Fruit fly (Drosophila melanogaster): ENCODE results near the gene CheA84a.

CheA84a gene

DNA sequence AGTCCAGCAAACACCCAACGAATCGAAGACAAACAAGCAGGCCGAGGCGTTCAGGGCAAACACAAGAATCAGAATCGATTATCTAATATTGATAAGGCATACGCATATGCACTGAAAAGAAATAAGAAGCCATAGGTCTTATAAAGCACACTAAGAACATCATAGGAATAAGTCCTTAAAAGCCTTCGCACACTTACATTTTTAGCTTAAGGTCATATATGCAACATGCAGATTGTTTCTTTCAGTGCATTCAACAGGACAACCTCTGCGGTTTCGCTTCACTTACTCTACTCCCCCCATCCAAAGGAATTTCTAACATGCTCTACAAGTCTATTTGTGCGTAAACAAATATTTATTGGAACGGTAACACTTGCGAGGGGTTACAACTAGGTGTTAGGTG, 8.0 kb upstream of the CheA84a start (continued):
- no peak for TF ChIP-seq Oaz (GFP tag; IDR thresholded peaks at IDR 0.05)
- TF ChIP-seq CG31441 (GFP tag; IDR thresholded peaks at IDR 0.05), result peak; percentile 64
- no peak for TF ChIP-seq insv (GFP tag; optimal IDR thresholded peaks at IDR 0.05)
- no peak for TF ChIP-seq unc-4 (GFP tag; IDR thresholded peaks at IDR 0.05; ENCODE audit: partially characterized antibody)
- no peak for TF ChIP-seq Fer2 (tag; optimal IDR thresholded peaks at IDR 0.05)
- no peak for TF ChIP-seq slou (GFP tag; optimal IDR thresholded peaks at IDR 0.05)
- 0 out of 2 replicates have a peak, but pooled peaks have one; percentile 15 for TF ChIP-seq danr (GFP tag; IDR thresholded peaks at IDR 0.05)
- peak; percentile 58 to 75 for TF ChIP-seq Pdp1 (GFP tag; optimal IDR thresholded peaks at IDR 0.05)
- TF ChIP-seq CG15011 (GFP tag; optimal IDR thresholded peaks at IDR 0.05), result no peak
- TF ChIP-seq CG4404 (GFP tag; IDR thresholded peaks at IDR 0.05), result peak; percentile 64
- TF ChIP-seq Atf-2 (GFP tag; optimal IDR thresholded peaks at IDR 0.05), result peak; percentile 60
- no peak for TF ChIP-seq kah (GFP tag; optimal IDR thresholded peaks at IDR 0.05)
- TF ChIP-seq CG9876 (GFP tag; optimal IDR thresholded peaks at IDR 0.05), result no peak
- peak; percentile 70 for TF ChIP-seq phol (tag; optimal IDR thresholded peaks at IDR 0.05)
- peak; percentile 54 for TF ChIP-seq TFAM (GFP tag; optimal IDR thresholded peaks at IDR 0.05)
- TF ChIP-seq sens-2 (GFP tag; IDR thresholded peaks at IDR 0.05), result peak; percentile 67
- peak; percentile 91 for TF ChIP-seq Med (GFP tag)
- peak; percentile 71 for TF ChIP-seq CG8924 (tag; optimal IDR thresholded peaks at IDR 0.05)
- peak; percentile 46 for TF ChIP-seq tio (GFP tag; optimal IDR thresholded peaks at IDR 0.05)
- TF ChIP-seq Sox100B (GFP tag; optimal IDR thresholded peaks at IDR 0.05), result peak; percentile 14
- no peak for TF ChIP-seq CG2129 (GFP tag; IDR thresholded peaks at IDR 0.05; ENCODE audit: partially characterized antibody)
- peak; percentile 32 for TF ChIP-seq CG3838 (GFP tag; optimal IDR thresholded peaks at IDR 0.05)
- TF ChIP-seq nerfin-1 (tag; optimal IDR thresholded peaks at IDR 0.05), result peak; percentile 45
- peak; percentile 77 for TF ChIP-seq CG2712 (tag; optimal IDR thresholded peaks at IDR 0.05)
- peak; percentile 41 for TF ChIP-seq CG12236 (GFP tag; optimal IDR thresholded peaks at IDR 0.05)
- no peak for TF ChIP-seq ato (GFP tag; IDR thresholded peaks at IDR 0.05; ENCODE audit: partially characterized antibody)
- peak; percentile 52 for TF ChIP-seq lab (GFP tag; optimal IDR thresholded peaks at IDR 0.05)
- no peak for TF ChIP-seq gt (GFP tag; IDR thresholded peaks at IDR 0.05)
- no peak; the same call in 1 of the 2 replicates for TF ChIP-seq GATAe (GFP tag; conservative IDR thresholded peaks at IDR 0.05)
- no peak for TF ChIP-seq CG6791 (GFP tag; IDR thresholded peaks at IDR 0.05; ENCODE audit: partially characterized antibody)
- TF ChIP-seq jing (GFP tag; optimal IDR thresholded peaks at IDR 0.05), result peak; percentile 54
- TF ChIP-seq CG14667 (GFP tag; IDR thresholded peaks at IDR 0.05), result peak; percentile 54; the same call in 1 of the 2 replicates
- no peak for TF ChIP-seq eyg (GFP tag; optimal IDR thresholded peaks at IDR 0.05)
- peak; percentile 31 for TF ChIP-seq ab (GFP tag; optimal IDR thresholded peaks at IDR 0.05)
- peak; percentile 70; the same call in 2 of the 3 replicates for TF ChIP-seq ci (GFP tag; IDR thresholded peaks at IDR 0.05)
- peak; percentile 58; the same call in 1 of the 3 replicates for TF ChIP-seq CG2889 (GFP tag; IDR thresholded peaks at IDR 0.05)
- TF ChIP-seq dpn (GFP tag; optimal IDR thresholded peaks at IDR 0.05), result peak; percentile 31 to 44
- TF ChIP-seq pita (GFP tag; optimal IDR thresholded peaks at IDR 0.05), result no peak
- TF ChIP-seq cwo (GFP tag; optimal IDR thresholded peaks at IDR 0.05), result no peak
- TF ChIP-seq Ravus (GFP tag; IDR thresholded peaks at IDR 0.05), result no peak
- TF ChIP-seq CG7987 (GFP tag; optimal IDR thresholded peaks at IDR 0.05), result no peak
- peak; percentile 21 for TF ChIP-seq Mad (GFP tag; optimal IDR thresholded peaks at IDR 0.05)
- peak; percentile 54; the same call in 1 of the 3 replicates for TF ChIP-seq Optix (GFP tag; IDR thresholded peaks at IDR 0.05)
- TF ChIP-seq dati (GFP tag; IDR thresholded peaks at IDR 0.05), result no peak
- TF ChIP-seq CG2199 (GFP tag; IDR thresholded peaks at IDR 0.05), result 0 out of 3 replicates have a peak, but pooled peaks have one; percentile 45
- TF ChIP-seq B-H2 (GFP tag; optimal IDR thresholded peaks at IDR 0.05), result no peak
- TF ChIP-seq dimm (GFP tag; IDR thresholded peaks at IDR 0.05), result peak; percentile 36; the same call in 1 of the 2 replicates
- TF ChIP-seq HmgD (GFP tag; optimal IDR thresholded peaks at IDR 0.05), result no peak
- TF ChIP-seq CG18262 (tag; optimal IDR thresholded peaks at IDR 0.05), result peak; percentile 76
- TF ChIP-seq croc (GFP tag; conservative IDR thresholded peaks at IDR 0.05), result peak; percentile 26; the same call in 2 of the 3 replicates
- no peak for TF ChIP-seq odd (GFP tag; optimal IDR thresholded peaks at IDR 0.05)
